Worm (Caenorhabditis elegans) whole organism, young adult: ENCODE data around the gene B0228.7.
A peak's percentile ranks its signal among the peaks of the same experiment; 100 is the strongest.

Experiments used
- B0261.1 ChIP-seq: sonication (generic microtip); optimal IDR thresholded peaks from 2 replicates; lab custom pipeline; 2016; ENCODE audit warnings: mild to moderate bottlenecking, missing genetic modification characterization, moderate library complexity, missing compliant biosample characterization
- C17E4.6 ChIP-seq: fragments of 200-800 bp; sonication (Bioruptor generic); IDR thresholded peaks from 2 replicates; pipeline ENCODE4 v1.3.6; 2022; ENCODE audit warnings: missing genetic modification reagents, missing genetic modification characterization, missing compliant biosample characterization
- F10E7.11 ChIP-seq: sonication (generic microtip); optimal IDR thresholded peaks from 2 replicates; lab custom pipeline; 2017; ENCODE audit warnings: mild to moderate bottlenecking, missing genetic modification characterization, moderate library complexity, missing compliant biosample characterization
- F33H1.4 ChIP-seq: fragments of 200-800 bp; sonication (Bioruptor generic); IDR thresholded peaks from 2 replicates; pipeline ENCODE4 v1.3.6; 2022; ENCODE audit warnings: missing genetic modification reagents, missing genetic modification characterization, missing compliant biosample characterization
- F39B2.1 ChIP-seq: fragments of 200-800 bp; sonication (Bioruptor generic); IDR thresholded peaks from 2 replicates; pipeline ENCODE4 v1.3.6; 2022; ENCODE audit warnings: missing genetic modification reagents, missing genetic modification characterization, missing compliant biosample characterization
- F49E8.2 ChIP-seq: sonication (generic microtip); optimal IDR thresholded peaks from 3 replicates; lab custom pipeline; 2017; ENCODE audit warnings: missing genetic modification characterization, mild to moderate bottlenecking, missing compliant biosample characterization, antibody characterized with exemption, moderate library complexity; ENCODE audit not compliant: insufficient read depth
- F57A8.1 ChIP-seq: fragments of 200-800 bp; sonication (Bioruptor generic); optimal IDR thresholded peaks from 2 replicates; lab custom pipeline; 2018; ENCODE audit warnings: mild to moderate bottlenecking, missing genetic modification characterization, moderate library complexity, missing compliant biosample characterization
- T07F8.4 ChIP-seq: sonication (generic microtip); optimal IDR thresholded peaks from 2 replicates; lab custom pipeline; 2016; ENCODE audit warnings: mild to moderate bottlenecking, missing genetic modification characterization, moderate library complexity, missing compliant biosample characterization
- T26A5.8 ChIP-seq: sonication (generic microtip); optimal IDR thresholded peaks from 2 replicates; lab custom pipeline; 2016; ENCODE audit warnings: missing genetic modification characterization, missing compliant biosample characterization
- Y53G8AR.9 ChIP-seq: fragments of 200-800 bp; sonication (Bioruptor generic); conservative IDR thresholded peaks from 2 replicates; pipeline ENCODE4 v1.3.6; 2022; ENCODE audit warnings: missing genetic modification reagents, missing genetic modification characterization, missing compliant biosample characterization
- aptf-2 ChIP-seq: fragments of 200-800 bp; sonication (Bioruptor generic); conservative IDR thresholded peaks from 2 replicates; pipeline ENCODE4 v1.3.6; 2022; ENCODE audit warnings: missing genetic modification reagents, missing genetic modification characterization, missing compliant biosample characterization
- aptf-3 ChIP-seq: fragments of 200-800 bp; sonication (Bioruptor generic); IDR thresholded peaks from 2 replicates; pipeline ENCODE4 v1.3.6; 2022; ENCODE audit warnings: missing genetic modification characterization, missing compliant biosample characterization
- ccch-3 ChIP-seq: fragments of 200-800 bp; sonication (Bioruptor generic); optimal IDR thresholded peaks from 2 replicates; lab custom pipeline; 2018; ENCODE audit warnings: mild to moderate bottlenecking, missing genetic modification characterization, missing compliant biosample characterization
- ceh-40 ChIP-seq: fragments of 200-800 bp; sonication (Bioruptor generic); IDR thresholded peaks from 2 replicates; pipeline ENCODE4 v1.3.6; 2022; ENCODE audit warnings: missing genetic modification characterization, missing compliant biosample characterization
- ceh-79 ChIP-seq: sonication (generic microtip); optimal IDR thresholded peaks from 2 replicates; lab custom pipeline; 2017; ENCODE audit warnings: mild to moderate bottlenecking, missing genetic modification characterization, missing compliant biosample characterization
- efl-1 ChIP-seq: fragments of 150-350 bp; optimal IDR thresholded peaks from 2 replicates; lab custom pipeline; 2014; ENCODE audit warnings: missing biosample characterization, missing genetic modification reagents, missing genetic modification characterization
- fkh-3 ChIP-seq: sonication (generic microtip); optimal IDR thresholded peaks from 2 replicates; lab custom pipeline; 2016; ENCODE audit warnings: mild to moderate bottlenecking, missing genetic modification characterization, missing compliant biosample characterization
- gei-17 ChIP-seq: fragments of 200-800 bp; sonication (Bioruptor generic); optimal IDR thresholded peaks from 2 replicates; lab custom pipeline; 2018; ENCODE audit warnings: mild to moderate bottlenecking, missing genetic modification characterization, missing compliant biosample characterization
- lag-1 ChIP-seq: fragments of 200-800 bp; sonication (Bioruptor generic); IDR thresholded peaks from 2 replicates; pipeline ENCODE4 v1.3.6; 2022; ENCODE audit warnings: missing genetic modification reagents, missing genetic modification characterization, missing compliant biosample characterization
- let-607 ChIP-seq, 2 experiments: fragments of 200-800 bp in 1 of 2; sonication (Bioruptor generic) in 1 of 2; sonication (generic microtip) in 1 of 2; optimal IDR thresholded peaks; 2 replicates each; lab custom pipeline; 2016 to 2018; ENCODE audit warnings: mild to moderate bottlenecking in 2 of 2, missing compliant biosample characterization in 2 of 2, missing genetic modification characterization in 2 of 2, moderate library complexity in 2 of 2, missing genotype in 1 of 2
- lir-1 ChIP-seq: fragments of 200-800 bp; sonication (Bioruptor generic); conservative IDR thresholded peaks from 2 replicates; pipeline ENCODE4 v1.3.6; 2022; ENCODE audit warnings: missing genetic modification reagents, missing genetic modification characterization, missing compliant biosample characterization
- mel-28 ChIP-seq: sonication (generic microtip); optimal IDR thresholded peaks from 2 replicates; lab custom pipeline; 2016; ENCODE audit warnings: borderline replicate concordance, mild to moderate bottlenecking, missing genetic modification characterization, missing compliant biosample characterization
- nfya-1 ChIP-seq: sonication (generic microtip); optimal IDR thresholded peaks from 2 replicates; lab custom pipeline; 2017; ENCODE audit warnings: antibody characterized with exemption, missing compliant biosample characterization, missing genetic modification characterization, borderline replicate concordance; ENCODE audit not compliant: insufficient read depth
- nhr-120 ChIP-seq: fragments of 200-800 bp; sonication (Bioruptor generic); IDR thresholded peaks from 2 replicates; pipeline ENCODE4 v1.3.6; 2022; ENCODE audit warnings: missing genetic modification characterization, missing compliant biosample characterization
- nhr-179 ChIP-seq: sonication (generic microtip); optimal IDR thresholded peaks from 2 replicates; lab custom pipeline; 2016; ENCODE audit warnings: mild to moderate bottlenecking, missing genetic modification characterization, missing compliant biosample characterization
- nhr-90 ChIP-seq: sonication (generic microtip); optimal IDR thresholded peaks from 2 replicates; lab custom pipeline; 2016; ENCODE audit warnings: missing genotype, mild to moderate bottlenecking, missing genetic modification characterization, missing compliant biosample characterization
- pbrm-1 ChIP-seq: fragments of 200-800 bp; sonication (Bioruptor generic); IDR thresholded peaks from 2 replicates; pipeline ENCODE4 v1.3.6; 2022; ENCODE audit warnings: missing genetic modification reagents, missing genetic modification characterization, missing compliant biosample characterization
- pha-4 ChIP-seq: fragments of 150-350 bp; sonication (generic microtip); optimal IDR thresholded peaks from 2 replicates; lab custom pipeline; 2014; ENCODE audit warnings: missing biosample characterization, missing genetic modification reagents, missing genetic modification characterization
- sdz-38 ChIP-seq: sonication (generic microtip); optimal IDR thresholded peaks from 2 replicates; lab custom pipeline; 2016; ENCODE audit warnings: missing genotype, missing genetic modification characterization, missing compliant biosample characterization
- sea-2 ChIP-seq: fragments of 200-800 bp; sonication (Bioruptor generic); IDR thresholded peaks from 2 replicates; pipeline ENCODE4 v1.3.6; 2022; ENCODE audit warnings: missing genetic modification characterization, missing compliant biosample characterization
- snpc-1.1 ChIP-seq: sonication (generic microtip); optimal IDR thresholded peaks from 2 replicates; lab custom pipeline; 2017; ENCODE audit warnings: missing genetic modification characterization, mild to moderate bottlenecking, missing compliant biosample characterization, antibody characterized with exemption, moderate library complexity, missing genotype, missing genetic modification reagents; ENCODE audit not compliant: insufficient read depth
- snpc-1.3 ChIP-seq: sonication (generic microtip); optimal IDR thresholded peaks from 2 replicates; lab custom pipeline; 2017; ENCODE audit warnings: missing genetic modification characterization, mild to moderate bottlenecking, missing compliant biosample characterization, antibody characterized with exemption, moderate library complexity, missing genotype, missing genetic modification reagents; ENCODE audit not compliant: insufficient read depth
- somi-1 ChIP-seq: fragments of 200-800 bp; sonication (Bioruptor generic); optimal IDR thresholded peaks from 2 replicates; lab custom pipeline; 2018; ENCODE audit warnings: mild to moderate bottlenecking, missing genetic modification characterization, missing compliant biosample characterization
- zfh-2 ChIP-seq: fragments of 200-800 bp; sonication (Bioruptor generic); conservative IDR thresholded peaks from 2 replicates; pipeline ENCODE4 v1.3.6; 2022; ENCODE audit warnings: missing genetic modification reagents, missing genetic modification characterization, missing compliant biosample characterization
- ztf-22 ChIP-seq: fragments of 200-800 bp; sonication (Bioruptor generic); optimal IDR thresholded peaks from 2 replicates; lab custom pipeline; 2018; ENCODE audit warnings: mild to moderate bottlenecking, missing genetic modification characterization, moderate library complexity, missing compliant biosample characterization
- ztf-26 ChIP-seq: sonication (generic microtip); optimal IDR thresholded peaks from 2 replicates; lab custom pipeline; 2017; ENCODE audit warnings: missing genetic modification characterization, missing compliant biosample characterization

B0228.7 gene

DNA sequence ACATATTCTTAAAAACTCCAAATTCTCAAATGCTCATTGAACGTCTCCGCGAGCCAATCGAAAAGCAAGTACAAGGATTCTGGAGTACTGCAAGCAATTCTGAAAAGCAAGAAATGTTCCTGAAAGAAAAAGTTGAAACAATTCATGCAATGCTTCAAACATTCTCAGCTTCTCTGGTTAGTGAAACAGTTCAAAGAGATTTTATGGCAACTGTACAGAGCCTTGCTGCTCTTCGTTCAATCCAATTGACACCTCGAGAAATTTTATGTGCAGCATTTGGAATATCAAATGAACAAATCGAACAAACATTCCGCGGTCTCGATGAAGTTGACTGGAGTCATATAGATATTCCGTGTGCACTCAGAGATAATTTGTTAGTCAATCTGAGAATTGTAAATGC is 22.1 kb downstream of the B0228.7 start:
- TF ChIP-seq nfya-1 (tag; lab: Kevin White, UChicago) (no peak), F10E7.11 (tag; lab: Kevin White, UChicago) (no peak), nhr-90 (tag; lab: Kevin White, UChicago) (no peak), ccch-3 (GFP tag; lab: Kevin White, UChicago) (no peak), ceh-40 (GFP tag; lab: Robert Waterston, UW) (no peak), F49E8.2 (tag; lab: Kevin White, UChicago) (no peak), F33H1.4 (GFP tag; lab: Robert Waterston, UW) (no peak), gei-17 (no peak), somi-1 (GFP tag; lab: Kevin White, UChicago) (no peak), nhr-179 (tag; lab: Kevin White, UChicago) (no peak), sdz-38 (no peak), sea-2 (GFP tag; lab: Robert Waterston, UW) (no peak), mel-28 (tag; lab: Kevin White, UChicago) (no peak)

DNA sequence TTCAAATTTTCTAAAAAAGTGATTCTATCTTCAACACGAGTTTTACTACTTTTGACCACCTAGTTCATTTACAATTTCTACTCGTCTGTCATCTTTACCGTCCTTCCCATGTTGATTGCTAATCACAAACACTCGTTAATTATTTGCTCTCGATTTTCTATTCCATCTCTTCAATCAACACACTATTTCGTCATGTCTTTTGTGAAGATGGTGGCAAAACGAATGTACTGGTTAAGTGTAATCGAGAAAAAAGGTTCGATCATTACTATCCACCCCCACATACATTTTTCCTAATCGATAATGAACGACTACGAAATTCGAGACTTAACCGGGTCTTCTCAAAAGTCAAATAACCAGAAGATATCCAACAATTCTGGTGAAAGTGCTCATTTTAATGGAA is 34.2 kb downstream of the B0228.7 start, which contains the start of gene cpna-2:
TSS of gene cpna-2 (plus strand) at position 301 of the 400 bp plus-strand sequence.
- TF ChIP-seq lir-1 (GFP tag; lab: Robert Waterston, UW) = no peak
- TF ChIP-seq aptf-2 (GFP tag; lab: Robert Waterston, UW) = no peak
- TF ChIP-seq nfya-1 (tag; lab: Kevin White, UChicago) = no peak
- TF ChIP-seq pbrm-1 (GFP tag; lab: Robert Waterston, UW) = no peak
- TF ChIP-seq ztf-22 (GFP tag; lab: Kevin White, UChicago) = no peak
- TF ChIP-seq C17E4.6 (GFP tag; lab: Robert Waterston, UW) = no peak

- TF ChIP-seq zfh-2 (peak; percentile 60), F49E8.2 (tag; lab: Kevin White, UChicago) (no peak)
These were observed 36.0 kb downstream of the B0228.7 start for ce11 chrII:7722784-7723183.

DNA sequence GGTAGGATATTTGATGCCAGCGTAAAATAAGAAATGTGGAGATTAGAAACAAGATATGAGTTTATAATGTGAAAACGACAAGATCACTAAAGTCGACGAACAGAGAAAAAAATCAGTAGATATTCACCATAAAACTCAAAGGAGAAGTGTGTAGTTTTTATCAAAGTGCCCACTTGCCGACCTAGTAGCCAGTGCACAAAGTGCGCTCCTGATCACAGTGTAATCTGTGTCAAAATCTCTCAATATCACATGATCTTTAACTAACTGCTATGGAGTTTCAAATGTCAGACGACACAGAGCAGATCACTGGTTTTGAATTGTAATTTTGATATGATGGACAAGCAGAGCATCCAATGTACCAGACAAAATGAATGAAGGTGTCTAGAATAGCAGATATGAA is 38.3 kb downstream of the B0228.7 start:
- TF ChIP-seq snpc-1.1 = no peak
- no peak for TF ChIP-seq F57A8.1
- TF ChIP-seq let-607 (tag; optimal IDR thresholded peaks at IDR 0.05; lab: Kevin White, UChicago) = no peak
- TF ChIP-seq pha-4 = no peak
- TF ChIP-seq ztf-26 = no peak
- TF ChIP-seq fkh-3 (tag; lab: Kevin White, UChicago) = no peak
- no peak for TF ChIP-seq snpc-1.3 (tag; lab: Kevin White, UChicago)
- no peak for TF ChIP-seq B0261.1 (tag; lab: Kevin White, UChicago)
- no peak for TF ChIP-seq efl-1 (GFP tag; lab: Kevin White, UChicago)
- no peak for TF ChIP-seq T07F8.4 (tag; lab: Kevin White, UChicago)
- TF ChIP-seq Y53G8AR.9 (GFP tag; lab: Robert Waterston, UW) = no peak

ce11 chrII:7719039-7719438 is 39.8 kb downstream of the B0228.7 start:
- TF ChIP-seq lag-1 (GFP tag; lab: Robert Waterston, UW) (no peak), aptf-3 (GFP tag; lab: Robert Waterston, UW) (no peak), ceh-79 (tag; lab: Kevin White, UChicago) (no peak), T26A5.8 (no peak), nhr-120 (GFP tag; lab: Robert Waterston, UW) (no peak), F39B2.1 (GFP tag; lab: Robert Waterston, UW) (no peak), gei-17 (no peak)
